Worm (Caenorhabditis elegans) whole organism, mixed stage, embryonic: Measurements from ENCODE around the gene srbc-37.

Experiments
- M03D4.4 ChIP-seq: sonication (generic microtip); optimal IDR thresholded peaks from 2 replicates; lab custom pipeline; 2017; ENCODE audit warnings: mild to moderate bottlenecking, missing genetic modification characterization, missing compliant biosample characterization
- bed-3 ChIP-seq: fragments of 200-800 bp; sonication (Bioruptor generic); optimal IDR thresholded peaks from 3 replicates; lab custom pipeline; 2018; ENCODE audit warnings: mild to moderate bottlenecking, missing genetic modification characterization, moderate library complexity, missing compliant biosample characterization
- blmp-1 ChIP-seq: fragments of 150-350 bp; optimal IDR thresholded peaks from 2 replicates; lab custom pipeline; 2014; ENCODE audit warnings: missing biosample characterization, missing genetic modification characterization
- ceh-39 ChIP-seq: fragments of 150-350 bp; optimal IDR thresholded peaks from 2 replicates; lab custom pipeline; 2014; ENCODE audit warnings: missing biosample characterization, missing genetic modification characterization
- ceh-83 ChIP-seq: fragments of 200-800 bp; sonication (Bioruptor generic); optimal IDR thresholded peaks from 2 replicates; lab custom pipeline; 2018; ENCODE audit warnings: mild to moderate bottlenecking, missing genetic modification characterization, missing compliant biosample characterization
- ces-1 ChIP-seq: fragments of 150-350 bp; optimal IDR thresholded peaks from 2 replicates; lab custom pipeline; 2014; ENCODE audit warnings: missing biosample characterization, missing genetic modification reagents, missing genetic modification characterization
- cnd-1 ChIP-seq: fragments of 200-800 bp; sonication (Bioruptor generic); optimal IDR thresholded peaks from 2 replicates; lab custom pipeline; 2018; ENCODE audit warnings: mild to moderate bottlenecking, missing genetic modification characterization, missing compliant biosample characterization
- drap-1 ChIP-seq: fragments of 200-800 bp; sonication (Bioruptor generic); optimal IDR thresholded peaks from 3 replicates; lab custom pipeline; 2018; ENCODE audit warnings: mild to moderate bottlenecking, missing genetic modification characterization, missing compliant biosample characterization
- elt-3 ChIP-seq: fragments of 150-350 bp; optimal IDR thresholded peaks from 2 replicates; lab custom pipeline; 2014; ENCODE audit warnings: missing biosample characterization, missing genetic modification characterization
- flh-1 ChIP-seq: fragments of 200-800 bp; sonication (Bioruptor generic); optimal IDR thresholded peaks from 2 replicates; lab custom pipeline; 2018; ENCODE audit warnings: mild to moderate bottlenecking, missing genetic modification characterization, moderate library complexity, missing compliant biosample characterization
- ham-2 ChIP-seq: fragments of 200-800 bp; sonication (Bioruptor generic); optimal IDR thresholded peaks from 2 replicates; lab custom pipeline; 2018; ENCODE audit warnings: mild to moderate bottlenecking, missing genetic modification characterization, missing compliant biosample characterization
- hlh-1 ChIP-seq: fragments of 150-350 bp; optimal IDR thresholded peaks from 2 replicates; lab custom pipeline; 2014; ENCODE audit warnings: missing biosample characterization, missing genetic modification reagents, missing genetic modification characterization
- lin-32 ChIP-seq: fragments of 200-800 bp; sonication (Bioruptor generic); optimal IDR thresholded peaks from 2 replicates; lab custom pipeline; 2018; ENCODE audit warnings: mild to moderate bottlenecking, missing genetic modification characterization, missing compliant biosample characterization
- lsy-2 ChIP-seq: fragments of 150-350 bp; optimal IDR thresholded peaks from 2 replicates; lab custom pipeline; 2014; ENCODE audit warnings: missing biosample characterization, missing genetic modification characterization
- mab-5 ChIP-seq: fragments of 150-350 bp; optimal IDR thresholded peaks from 2 replicates; lab custom pipeline; 2014; ENCODE audit warnings: missing biosample characterization, missing genetic modification characterization
- mep-1 ChIP-seq: fragments of 150-350 bp; optimal IDR thresholded peaks from 2 replicates; lab custom pipeline; 2017; ENCODE audit warnings: missing biosample characterization, missing genetic modification reagents, missing genetic modification characterization, inconsistent platforms
- mls-2 ChIP-seq: sonication (generic microtip); optimal IDR thresholded peaks from 2 replicates; lab custom pipeline; 2016; ENCODE audit warnings: mild to moderate bottlenecking, missing genetic modification characterization, moderate library complexity, missing compliant biosample characterization
- nhr-12 ChIP-seq: fragments of 150-350 bp; optimal IDR thresholded peaks from 2 replicates; lab custom pipeline; 2014; ENCODE audit warnings: missing biosample characterization, missing genetic modification characterization
- nhr-2 ChIP-seq: fragments of 150-350 bp; optimal IDR thresholded peaks from 2 replicates; lab custom pipeline; 2014; ENCODE audit warnings: missing biosample characterization, missing genetic modification characterization
- nhr-237 ChIP-seq: fragments of 150-350 bp; optimal IDR thresholded peaks from 2 replicates; lab custom pipeline; 2014; ENCODE audit warnings: missing biosample characterization, missing genetic modification characterization
- nhr-28 ChIP-seq: fragments of 150-350 bp; optimal IDR thresholded peaks from 2 replicates; lab custom pipeline; 2014; ENCODE audit warnings: missing biosample characterization, missing genetic modification characterization
- nhr-76 ChIP-seq: sonication (generic microtip); optimal IDR thresholded peaks from 2 replicates; lab custom pipeline; 2017; ENCODE audit warnings: missing biosample characterization, missing genetic modification characterization
- snpc-4 ChIP-seq: fragments of 150-350 bp; optimal IDR thresholded peaks from 2 replicates; lab custom pipeline; 2014; ENCODE audit warnings: missing biosample characterization, missing genetic modification characterization
- tbx-8 ChIP-seq: fragments of 200-800 bp; sonication (Bioruptor generic); optimal IDR thresholded peaks from 2 replicates; lab custom pipeline; 2018; ENCODE audit warnings: mild to moderate bottlenecking, missing genetic modification characterization, moderate library complexity, missing compliant biosample characterization
- unc-120 ChIP-seq: sonication (generic microtip); optimal IDR thresholded peaks from 2 replicates; lab custom pipeline; 2017; ENCODE audit warnings: missing genetic modification characterization, missing compliant biosample characterization; ENCODE audit not compliant: poor library complexity, severe bottlenecking
- unc-39 ChIP-seq: fragments of 150-350 bp; optimal IDR thresholded peaks from 2 replicates; lab custom pipeline; 2014; ENCODE audit warnings: missing biosample characterization, missing genetic modification characterization
- zip-8 ChIP-seq: fragments of 150-350 bp; optimal IDR thresholded peaks from 2 replicates; lab custom pipeline; 2014; ENCODE audit warnings: missing biosample characterization, missing genetic modification characterization

Gene srbc-37

DNA sequence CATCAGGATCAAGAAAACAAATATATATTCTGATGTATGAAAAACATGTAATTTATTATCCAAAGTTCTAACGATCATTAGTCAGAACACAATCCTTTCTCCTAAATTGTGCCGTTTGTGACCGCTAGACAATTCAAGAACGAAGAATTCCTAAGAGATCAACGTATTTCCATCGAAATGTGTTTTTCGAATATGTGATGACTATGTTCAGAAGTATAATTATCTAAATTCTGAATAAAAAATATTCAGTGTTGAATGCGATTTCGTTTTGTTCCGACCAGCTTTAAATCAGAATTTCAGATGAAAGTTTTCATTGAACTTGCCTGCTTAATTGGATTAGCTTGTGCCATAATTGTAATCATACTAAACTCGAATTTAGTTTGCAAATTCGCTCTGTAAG, at the start of gene srbc-37:
TSS of gene srbc-37 (plus strand) at position 301 of the 400 bp plus-strand sequence.
- TF ChIP-seq lin-32 (GFP tag; lab: Kevin White, UChicago) (no peak), nhr-2 (no peak), unc-39 (no peak), mep-1 (tag; lab: Kevin White, UChicago) (no peak)

DNA sequence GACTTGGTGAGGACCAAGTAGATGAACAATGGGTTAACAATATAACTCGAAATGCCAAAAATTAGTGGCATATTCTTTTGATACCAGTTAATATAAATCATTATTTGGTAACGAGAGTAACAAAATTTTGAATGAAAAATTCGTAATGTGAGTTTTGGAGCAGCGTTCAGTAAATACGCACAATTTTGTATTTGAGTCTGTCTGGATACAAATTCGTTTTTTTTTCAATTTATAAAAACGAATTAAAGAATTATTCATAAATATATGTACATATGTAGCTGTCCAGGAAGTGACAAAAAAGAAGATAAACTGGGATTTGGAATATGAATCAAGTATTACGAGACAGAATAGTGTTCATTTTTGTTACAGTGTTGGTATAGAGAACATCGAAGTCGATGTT, 49.4 kb upstream of the srbc-37 start, which contains the start of gene srj-5:
TSS of gene srj-5 (minus strand) at position 101 of the 400 bp plus-strand sequence.
- no peak for TF ChIP-seq ces-1 (GFP tag; lab: Kevin White, UChicago)
- TF ChIP-seq nhr-76 (tag; lab: Kevin White, UChicago) = no peak
- no peak for TF ChIP-seq unc-120 (tag; lab: Kevin White, UChicago)
- no peak for TF ChIP-seq tbx-8
- no peak for TF ChIP-seq mab-5
- TF ChIP-seq nhr-28 (tag; lab: Kevin White, UChicago) = no peak
- no peak for TF ChIP-seq mep-1 (tag; lab: Kevin White, UChicago)
- TF ChIP-seq cnd-1 (tag; lab: Kevin White, UChicago) = no peak
- TF ChIP-seq nhr-12 = no peak
- no peak for TF ChIP-seq lin-32 (GFP tag; lab: Kevin White, UChicago)
- TF ChIP-seq drap-1 (GFP tag; lab: Kevin White, UChicago) = no peak
- TF ChIP-seq M03D4.4 = no peak
- no peak for TF ChIP-seq elt-3 (tag; lab: Kevin White, UChicago)

DNA sequence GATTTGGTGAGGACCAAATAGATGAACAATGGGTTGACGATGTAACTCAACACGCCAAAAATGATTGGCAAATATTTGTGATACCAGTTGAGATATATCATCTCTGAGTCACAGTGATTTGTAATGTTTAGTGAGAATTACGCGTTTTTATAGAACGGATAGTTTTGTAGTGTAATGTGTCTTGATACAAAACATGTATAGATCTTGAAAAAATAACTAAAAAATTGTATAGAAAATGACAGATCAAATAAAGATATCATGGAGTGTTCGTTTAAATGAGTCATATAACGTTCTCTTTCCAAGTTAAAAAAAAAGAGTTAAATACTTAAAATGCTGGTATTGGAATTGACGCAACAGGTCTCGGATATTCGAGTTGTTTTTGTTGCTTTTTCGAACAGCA, 48.0 kb upstream of the srbc-37 start, which contains the start of gene srj-6:
TSS of gene srj-6 (minus strand) at position 101 of the 400 bp plus-strand sequence.
- TF ChIP-seq nhr-2 = no peak
- TF ChIP-seq tbx-8 = no peak
- TF ChIP-seq ceh-83 (GFP tag; lab: Kevin White, UChicago) = no peak
- no peak for TF ChIP-seq zip-8 (tag; lab: Kevin White, UChicago)
- no peak for TF ChIP-seq mep-1 (tag; lab: Kevin White, UChicago)
- no peak for TF ChIP-seq blmp-1 (tag; lab: Kevin White, UChicago)
- no peak for TF ChIP-seq unc-120 (tag; lab: Kevin White, UChicago)
- TF ChIP-seq lin-32 (GFP tag; lab: Kevin White, UChicago) = no peak
- TF ChIP-seq ces-1 (GFP tag; lab: Kevin White, UChicago) = no peak
- TF ChIP-seq lsy-2 (tag; lab: Kevin White, UChicago) = no peak
- no peak for TF ChIP-seq ham-2 (GFP tag; lab: Kevin White, UChicago)
- TF ChIP-seq ceh-39 (tag; lab: Kevin White, UChicago) = no peak
- no peak for TF ChIP-seq hlh-1 (tag; lab: Kevin White, UChicago)
- TF ChIP-seq snpc-4 (tag; lab: Kevin White, UChicago) = no peak
- no peak for TF ChIP-seq nhr-76 (tag; lab: Kevin White, UChicago)

DNA sequence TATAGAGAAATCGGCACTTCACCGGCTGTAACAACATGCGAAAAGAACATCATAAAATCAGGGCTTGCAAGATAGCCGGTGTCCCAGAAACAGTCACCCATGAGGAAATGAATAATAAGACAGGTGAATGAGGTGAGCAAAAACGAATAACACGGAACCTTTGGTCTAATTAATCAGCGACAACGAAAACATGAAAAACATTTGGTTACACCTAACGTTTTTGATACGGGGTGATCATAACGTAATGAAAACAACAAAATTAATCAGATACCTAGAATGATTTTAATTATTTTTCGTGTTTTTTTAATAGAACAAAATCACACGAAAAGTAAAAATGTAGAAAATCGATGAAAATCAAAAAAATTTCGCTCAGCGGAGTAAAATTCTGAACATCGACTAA, 46.5 kb upstream of the srbc-37 start, which contains the start of gene srh-245:
TSS of gene srh-245 (minus strand) at position 101 of the 400 bp plus-strand sequence.
- TF ChIP-seq flh-1 (no peak), lin-32 (GFP tag; lab: Kevin White, UChicago) (no peak), M03D4.4 (no peak), nhr-237 (no peak), elt-3 (tag; lab: Kevin White, UChicago) (no peak), nhr-76 (tag; lab: Kevin White, UChicago) (no peak), nhr-12 (no peak), ceh-39 (tag; lab: Kevin White, UChicago) (no peak)

DNA sequence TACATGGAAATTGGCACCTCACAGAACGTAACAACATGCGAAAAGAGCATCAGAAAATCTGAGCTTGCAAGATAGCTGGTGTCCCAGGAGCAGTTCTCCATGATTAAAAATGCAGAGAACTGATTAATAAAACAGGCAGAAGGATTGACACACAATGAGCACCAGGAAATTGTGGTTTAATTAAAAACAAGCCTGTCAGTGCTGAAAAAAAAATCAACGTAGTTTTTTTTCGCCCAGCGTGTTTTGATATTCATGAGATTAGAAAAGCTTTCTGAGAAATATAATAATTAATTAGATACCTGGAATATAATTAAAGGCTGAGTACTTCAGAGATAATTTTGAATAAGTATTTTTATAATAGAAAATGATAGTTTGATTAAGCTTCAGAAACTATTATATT, 44.7 kb upstream of the srbc-37 start, which contains the start of gene srh-246:
TSS of gene srh-246 (minus strand) at position 101 of the 400 bp plus-strand sequence.
- no peak for TF ChIP-seq bed-3 (GFP tag; lab: Kevin White, UChicago)
- no peak for TF ChIP-seq mls-2 (tag; lab: Kevin White, UChicago)
- TF ChIP-seq lin-32 (GFP tag; lab: Kevin White, UChicago) = no peak
- TF ChIP-seq mab-5 = no peak
- no peak for TF ChIP-seq nhr-12
- TF ChIP-seq tbx-8 = no peak

DNA sequence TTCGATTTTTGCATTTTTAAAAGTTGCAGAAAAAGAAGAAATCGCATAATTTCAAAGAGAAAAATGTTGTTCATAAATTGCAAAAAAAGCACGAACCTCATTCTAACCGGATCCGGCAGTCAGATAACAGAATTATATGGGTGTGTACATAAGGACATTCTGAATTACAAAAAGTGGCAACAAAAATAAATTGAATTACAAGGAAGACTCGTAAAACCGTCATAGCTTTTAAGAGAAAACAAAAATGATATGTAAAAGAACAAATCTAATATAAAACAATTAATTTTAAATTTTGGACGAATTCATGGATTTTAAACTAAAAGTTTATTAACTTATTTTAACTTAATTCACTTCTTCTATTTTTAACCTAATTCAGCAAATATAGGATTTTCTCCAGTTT, 42.1 kb upstream of the srbc-37 start, which contains the start of gene F31F4.17:
TSS of gene F31F4.17 (minus strand) at position 101 of the 400 bp plus-strand sequence.
- TF ChIP-seq nhr-76 (tag; lab: Kevin White, UChicago) = no peak
- no peak for TF ChIP-seq unc-39
- no peak for TF ChIP-seq drap-1 (GFP tag; lab: Kevin White, UChicago)
- TF ChIP-seq nhr-237 = no peak
- TF ChIP-seq flh-1 = no peak
